Fruit fly (Drosophila melanogaster) whole organism, embryonic: ENCODE results near the gene CG44044.

Experiments
- Antp ChIP-seq: fragments of 200-800 bp; sonication (Bioruptor generic); optimal IDR thresholded peaks from 3 replicates; lab custom pipeline; 2016; ENCODE audit warnings: missing biosample characterization, missing genetic modification characterization
- Atf6 ChIP-seq: fragments of 200-800 bp; sonication (Bioruptor generic); IDR thresholded peaks from 2 replicates; pipeline ENCODE4 v1.3.6; 2022; ENCODE audit warnings: missing biosample characterization, missing genetic modification characterization
- Blimp-1 ChIP-seq: fragments of 200-800 bp; sonication (Bioruptor generic); optimal IDR thresholded peaks from 3 replicates; lab custom pipeline; 2018; ENCODE audit warnings: missing biosample characterization, missing genetic modification characterization, mild to moderate bottlenecking, moderate library complexity, missing genetic modification reagents
- BtbVII ChIP-seq: fragments of 200-800 bp; sonication (Bioruptor generic); optimal IDR thresholded peaks from 3 replicates; lab custom pipeline; 2017; ENCODE audit warnings: missing biosample characterization, mild to moderate bottlenecking, missing genetic modification characterization
- CG10959 ChIP-seq: fragments of 200-800 bp; sonication (Bioruptor generic); IDR thresholded peaks from 2 replicates; pipeline ENCODE4 v1.3.6; 2022; ENCODE audit warnings: missing biosample characterization, missing genetic modification characterization
- CG12071 ChIP-seq: fragments of 200-800 bp; sonication (Bioruptor generic); optimal IDR thresholded peaks from 3 replicates; lab custom pipeline; 2018; ENCODE audit warnings: missing biosample characterization, mild to moderate bottlenecking, missing genetic modification characterization
- CG14050 ChIP-seq: fragments of 200-800 bp; sonication (Bioruptor generic); IDR thresholded peaks from 3 replicates; pipeline ENCODE4 v1.3.6; 2022; ENCODE audit warnings: missing biosample characterization, missing genetic modification characterization
- CG14710 ChIP-seq: fragments of 200-800 bp; sonication (Bioruptor generic); optimal IDR thresholded peaks from 3 replicates; lab custom pipeline; 2019; ENCODE audit warnings: missing biosample characterization, mild to moderate bottlenecking, missing genetic modification characterization, moderate library complexity
- CG2875 ChIP-seq: fragments of 200-800 bp; sonication (Bioruptor generic); optimal IDR thresholded peaks from 2 replicates; lab custom pipeline; 2017; ENCODE audit warnings: missing biosample characterization, mild to moderate bottlenecking, missing genetic modification characterization, missing genetic modification reagents
- CG4820 ChIP-seq: fragments of 200-800 bp; sonication (Bioruptor generic); optimal IDR thresholded peaks from 3 replicates; lab custom pipeline; 2016; ENCODE audit warnings: missing biosample characterization, missing genetic modification characterization
- CG6654 ChIP-seq: fragments of 200-800 bp; sonication (Bioruptor generic); optimal IDR thresholded peaks from 2 replicates; lab custom pipeline; 2017; ENCODE audit warnings: missing biosample characterization, mild to moderate bottlenecking, missing genetic modification characterization
- CG6689 ChIP-seq: fragments of 200-800 bp; sonication (Bioruptor generic); IDR thresholded peaks from 2 replicates; pipeline ENCODE4 v1.3.6; 2022; ENCODE audit warnings: missing biosample characterization, missing genetic modification characterization
- CG6765 ChIP-seq: fragments of 200-800 bp; sonication (Bioruptor generic); optimal IDR thresholded peaks from 3 replicates; lab custom pipeline; 2017; ENCODE audit warnings: missing biosample characterization, mild to moderate bottlenecking, missing genetic modification characterization
- CG8478 ChIP-seq: fragments of >200 bp; optimal IDR thresholded peaks from 2 replicates; lab custom pipeline; 2018
- CG8765 ChIP-seq: fragments of 200-800 bp; sonication (Bioruptor generic); IDR thresholded peaks from 2 replicates; pipeline ENCODE4 v1.3.6; 2022; ENCODE audit warnings: missing biosample characterization, missing genetic modification characterization
- CG9797 ChIP-seq: fragments of 200-800 bp; sonication (Bioruptor generic); optimal IDR thresholded peaks from 3 replicates; lab custom pipeline; 2018; ENCODE audit warnings: missing biosample characterization, mild to moderate bottlenecking, missing genetic modification characterization
- CTCF ChIP-seq: fragments of 200-800 bp; sonication (Bioruptor generic); optimal IDR thresholded peaks from 2 replicates; lab custom pipeline; 2017; ENCODE audit warnings: missing biosample characterization, mild to moderate bottlenecking, missing genetic modification characterization, moderate library complexity
- Dip3 ChIP-seq: fragments of 200-800 bp; sonication (Bioruptor generic); optimal IDR thresholded peaks from 3 replicates; lab custom pipeline; 2016; ENCODE audit warnings: missing biosample characterization, missing genetic modification characterization
- Dp ChIP-seq: fragments of 200-800 bp; sonication (Bioruptor generic); optimal IDR thresholded peaks from 2 replicates; lab custom pipeline; 2018; ENCODE audit warnings: missing biosample characterization, mild to moderate bottlenecking, missing genetic modification characterization, moderate library complexity
- Eip74EF ChIP-seq, 2 experiments: fragments of 200-800 bp in 1 of 2; fragments of >200 bp in 1 of 2; sonication (Bioruptor generic) in 1 of 2; optimal IDR thresholded peaks; 2 replicates each; lab custom pipeline; 2017 to 2019; ENCODE audit warnings: missing biosample characterization in 2 of 2, missing genetic modification characterization in 2 of 2, mild to moderate bottlenecking in 1 of 2, moderate library complexity in 1 of 2
- HmgZ ChIP-seq: fragments of 200-800 bp; sonication (Bioruptor generic); optimal IDR thresholded peaks from 2 replicates; lab custom pipeline; 2018; ENCODE audit warnings: missing biosample characterization, mild to moderate bottlenecking, missing genetic modification characterization
- Med ChIP-seq: fragments of 200-800 bp; sonication (Bioruptor generic); peaks from one replicate; lab custom pipeline; 2016; ENCODE audit warnings: missing biosample characterization, missing genetic modification characterization, mild to moderate bottlenecking, inconsistent platforms, moderate library complexity
- Mrtf ChIP-seq: fragments of 200-800 bp; sonication (Bioruptor generic); IDR thresholded peaks from 3 replicates; pipeline ENCODE4 v1.3.6; 2022; ENCODE audit warnings: missing biosample characterization, missing genetic modification characterization
- NC2α ChIP-seq: fragments of 200-800 bp; sonication (Bioruptor generic); optimal IDR thresholded peaks from 2 replicates; lab custom pipeline; 2016; ENCODE audit warnings: missing biosample characterization, missing genetic modification characterization
- Nf-YC ChIP-seq: fragments of 200-800 bp; optimal IDR thresholded peaks from 3 replicates; lab custom pipeline; 2019; ENCODE audit warnings: missing biosample characterization, mild to moderate bottlenecking, missing genetic modification characterization, moderate library complexity
- Oli ChIP-seq: fragments of 200-800 bp; sonication (Bioruptor generic); optimal IDR thresholded peaks from 2 replicates; lab custom pipeline; 2018; ENCODE audit warnings: missing biosample characterization, mild to moderate bottlenecking, missing genetic modification characterization, moderate library complexity
- bcd ChIP-seq: fragments of 200-800 bp; sonication (Bioruptor generic); optimal IDR thresholded peaks from 2 replicates; lab custom pipeline; 2017; ENCODE audit warnings: missing biosample characterization, mild to moderate bottlenecking, missing genetic modification characterization
- bigmax ChIP-seq: fragments of 200-800 bp; sonication (Bioruptor generic); optimal IDR thresholded peaks from 2 replicates; lab custom pipeline; 2018; ENCODE audit warnings: missing biosample characterization, mild to moderate bottlenecking, missing genetic modification characterization
- bsh ChIP-seq, 2 experiments: fragments of 200-800 bp; sonication (Bioruptor generic); optimal IDR thresholded peaks; 2 replicates each; lab custom pipeline; 2017 to 2018; ENCODE audit warnings: mild to moderate bottlenecking in 2 of 2, missing biosample characterization in 2 of 2, missing genetic modification characterization in 2 of 2, moderate library complexity in 1 of 2
- da ChIP-seq: fragments of 200-800 bp; sonication (Bioruptor generic); optimal IDR thresholded peaks from 2 replicates; lab custom pipeline; 2016; ENCODE audit warnings: missing biosample characterization, missing genetic modification characterization
- dmrt99B ChIP-seq: fragments of 200-800 bp; sonication (Bioruptor generic); optimal IDR thresholded peaks from 2 replicates; lab custom pipeline; 2018; ENCODE audit warnings: missing biosample characterization, mild to moderate bottlenecking, missing genetic modification characterization, moderate library complexity
- gce ChIP-seq: fragments of 200-800 bp; sonication (Bioruptor generic); IDR thresholded peaks from 3 replicates; pipeline ENCODE4 v1.3.6; 2022; ENCODE audit warnings: missing biosample characterization, missing genetic modification characterization
- gro ChIP-seq: fragments of 200-800 bp; sonication (Bioruptor generic); optimal IDR thresholded peaks from 2 replicates; lab custom pipeline; 2016; ENCODE audit warnings: missing biosample characterization, missing genetic modification characterization
- gsb-n ChIP-seq: fragments of 200-800 bp; sonication (Bioruptor generic); optimal IDR thresholded peaks from 3 replicates; lab custom pipeline; 2018; ENCODE audit warnings: missing biosample characterization, mild to moderate bottlenecking, missing genetic modification characterization
- hb ChIP-seq: fragments of 200-800 bp; sonication (Bioruptor generic); IDR thresholded peaks from 3 replicates; pipeline ENCODE4 v1.3.6; 2022; ENCODE audit warnings: missing biosample characterization, missing genetic modification characterization; ENCODE audit not compliant: partially characterized antibody
- insv ChIP-seq, 2 experiments: fragments of 200-800 bp; sonication (Bioruptor generic); optimal IDR thresholded peaks; 3 replicates each; lab custom pipeline; 2016 to 2018; ENCODE audit warnings: missing biosample characterization in 2 of 2, missing genetic modification characterization in 2 of 2
- kni ChIP-seq: fragments of 200-800 bp; sonication (Bioruptor generic); optimal IDR thresholded peaks from 3 replicates; lab custom pipeline; 2017; ENCODE audit warnings: mild to moderate bottlenecking, missing biosample characterization, missing genetic modification reagents, missing genetic modification characterization
- mam ChIP-seq: fragments of 200-800 bp; sonication (Bioruptor generic); optimal IDR thresholded peaks from 3 replicates; lab custom pipeline; 2016; ENCODE audit warnings: missing biosample characterization, missing genetic modification characterization
- nom ChIP-seq: fragments of 200-800 bp; sonication (Bioruptor generic); optimal IDR thresholded peaks from 2 replicates; lab custom pipeline; 2017; ENCODE audit warnings: missing biosample characterization, missing genetic modification characterization, mild to moderate bottlenecking, moderate library complexity, missing genetic modification reagents
- oc ChIP-seq: fragments of 200-800 bp; sonication (Bioruptor generic); optimal IDR thresholded peaks from 2 replicates; lab custom pipeline; 2018; ENCODE audit warnings: missing biosample characterization, mild to moderate bottlenecking, missing genetic modification characterization, moderate library complexity
- pb ChIP-seq: fragments of 200-800 bp; sonication (Bioruptor generic); optimal IDR thresholded peaks from 3 replicates; lab custom pipeline; 2016; ENCODE audit warnings: missing biosample characterization, missing genetic modification characterization
- peb ChIP-seq: fragments of 200-800 bp; sonication (Bioruptor generic); IDR thresholded peaks from 2 replicates; pipeline ENCODE4 v1.3.6; 2022; ENCODE audit warnings: missing biosample characterization, missing genetic modification characterization
- prd ChIP-seq, 3 experiments: fragments of >200 bp in 2 of 3; fragments of 200-800 bp in 1 of 3; sonication (Bioruptor generic) in 1 of 3; optimal IDR thresholded peaks in 2 of 3; IDR thresholded peaks in 1 of 3; 2 replicates in 2 of 3; 3 replicates in 1 of 3; pipeline versions ENCODE4 v1.3.6 to Lab custom; 2017 to 2022; ENCODE audit warnings: missing biosample characterization in 1 of 3, missing genetic modification characterization in 1 of 3
- seq ChIP-seq: fragments of 200-800 bp; sonication (Bioruptor generic); IDR thresholded peaks from 2 replicates; pipeline ENCODE4 v1.3.6; 2022; ENCODE audit warnings: missing biosample characterization, missing genetic modification characterization
- slp2 ChIP-seq: fragments of 200-800 bp; sonication (Bioruptor generic); optimal IDR thresholded peaks from 2 replicates; lab custom pipeline; 2016; ENCODE audit warnings: missing biosample characterization, missing genetic modification characterization
- tna ChIP-seq: fragments of 200-800 bp; sonication (Bioruptor generic); IDR thresholded peaks from 2 replicates; pipeline ENCODE4 v1.3.6; 2022; ENCODE audit warnings: missing biosample characterization, missing genetic modification characterization; ENCODE audit not compliant: partially characterized antibody
- twi ChIP-seq: fragments of 200-800 bp; optimal IDR thresholded peaks from 2 replicates; lab custom pipeline; 2019; ENCODE audit warnings: missing biosample characterization, mild to moderate bottlenecking, missing genetic modification characterization, moderate library complexity
- wdn ChIP-seq: fragments of 200-800 bp; sonication (Bioruptor generic); IDR thresholded peaks from 2 replicates; pipeline ENCODE4 v1.3.6; 2022; ENCODE audit warnings: missing biosample characterization, missing genetic modification characterization
- zfh1 ChIP-seq: fragments of 200-800 bp; sonication (Bioruptor generic); IDR thresholded peaks from 3 replicates; pipeline ENCODE4 v1.3.6; 2022; ENCODE audit warnings: missing biosample characterization, missing genetic modification characterization

CG44044 gene

dm6 chr3R:16309302-16310080 lies 12.1 kb upstream of the CG44044 start (continued):
- peak in 1 of 2 experiments; percentile 30 for TF ChIP-seq bsh (GFP tag; optimal IDR thresholded peaks at IDR 0.05; lab: Kevin White, UChicago)
- TF ChIP-seq Blimp-1 (GFP tag; lab: Kevin White, UChicago), result peak; percentile 21
- no peak for TF ChIP-seq seq (GFP tag; lab: Robert Waterston, UW)
- TF ChIP-seq CG14050, result no peak
- no peak for TF ChIP-seq CG12071 (GFP tag; lab: Kevin White, UChicago)
- TF ChIP-seq CG6689, result peak; percentile 41
- no peak for TF ChIP-seq gro (GFP tag; lab: Kevin White, UChicago)
- TF ChIP-seq pb (GFP tag; lab: Kevin White, UChicago), result no peak
- TF ChIP-seq peb, result no peak
- peak; percentile 87 for TF ChIP-seq Med (GFP tag; lab: Kevin White, UChicago)
- 0 out of 2 replicates have a peak, but pooled peaks have one; percentile 40 for TF ChIP-seq wdn (GFP tag; lab: Robert Waterston, UW)
- TF ChIP-seq Nf-YC (tag; lab: Kevin White, UChicago), result no peak
- TF ChIP-seq slp2 (GFP tag; lab: Kevin White, UChicago), result no peak
- TF ChIP-seq zfh1 (GFP tag; lab: Robert Waterston, UW), result no peak; the same call in 2 of the 3 replicates
- peak; percentile 60; the same call in 1 of the 2 replicates for TF ChIP-seq Atf6 (GFP tag; lab: Robert Waterston, UW)
- peak; percentile 14 for TF ChIP-seq Oli
- TF ChIP-seq nom (GFP tag; lab: Kevin White, UChicago), result peak; percentile 34
- TF ChIP-seq CG8478 (lab: Kevin White, UChicago), result no peak
- no peak for TF ChIP-seq CG8765 (GFP tag; lab: Robert Waterston, UW)
- TF ChIP-seq Dip3, result no peak
- no peak for TF ChIP-seq twi
- TF ChIP-seq CG6765 (GFP tag; lab: Kevin White, UChicago), result no peak
- TF ChIP-seq Mrtf (GFP tag; lab: Robert Waterston, UW), result peak; percentile 27; the same call in 1 of the 3 replicates
- no peak for TF ChIP-seq CG10959
- no peak for TF ChIP-seq Antp
- no peak for TF ChIP-seq CG4820 (GFP tag; lab: Kevin White, UChicago)
- no peak for TF ChIP-seq insv (GFP tag; optimal IDR thresholded peaks at IDR 0.05; lab: Kevin White, UChicago)
- TF ChIP-seq Dp, result no peak
- TF ChIP-seq tna (GFP tag; lab: Robert Waterston, UW), result no peak
- no peak for TF ChIP-seq hb (GFP tag; lab: Robert Waterston, UW)
- TF ChIP-seq mam (GFP tag; lab: Kevin White, UChicago), result peak; percentile 23
- no peak for TF ChIP-seq CG2875 (GFP tag; lab: Kevin White, UChicago)
- peak; percentile 46 for TF ChIP-seq kni (GFP tag; lab: Kevin White, UChicago)
- no peak for TF ChIP-seq prd (optimal IDR thresholded peaks at IDR 0.05; lab: Kevin White, UChicago)
- TF ChIP-seq prd (GFP tag; IDR thresholded peaks at IDR 0.05; lab: Robert Waterston, UW), result no peak; the same call in 2 of the 3 replicates
- no peak for TF ChIP-seq dmrt99B
- TF ChIP-seq BtbVII (GFP tag; lab: Kevin White, UChicago), result no peak
- no peak for TF ChIP-seq gce
- peak; percentile 6 for TF ChIP-seq bcd (GFP tag; lab: Kevin White, UChicago)
- no peak for TF ChIP-seq HmgZ (tag; lab: Kevin White, UChicago)
- no peak for TF ChIP-seq NC2α (GFP tag; lab: Kevin White, UChicago)
- TF ChIP-seq CTCF (GFP tag; lab: Kevin White, UChicago), result no peak
- no peak for TF ChIP-seq oc (tag; lab: Kevin White, UChicago)
- TF ChIP-seq bigmax (GFP tag; lab: Kevin White, UChicago), result no peak
- no peak for TF ChIP-seq da (GFP tag; lab: Kevin White, UChicago)
- no peak for TF ChIP-seq CG6654
- no peak for TF ChIP-seq Eip74EF (GFP tag; optimal IDR thresholded peaks at IDR 0.05; lab: Kevin White, UChicago)
- no peak for TF ChIP-seq gsb-n (tag; lab: Kevin White, UChicago)
- no peak for TF ChIP-seq CG14710 (tag; lab: Kevin White, UChicago)
- no peak for TF ChIP-seq CG9797 (GFP tag; lab: Kevin White, UChicago)
